Worm (Caenorhabditis elegans) whole organism, L4 larva: ENCODE measurements around the gene srab-7.
A peak's percentile ranks its signal among the peaks of the same experiment; 100 is the strongest.

Experiments
- F10B5.3 ChIP-seq: sonication (generic microtip); optimal IDR thresholded peaks from 2 replicates; lab custom pipeline; 2016; ENCODE audit warnings: mild to moderate bottlenecking, missing genetic modification characterization, missing compliant biosample characterization
- R02D3.7 ChIP-seq: fragments of 150-350 bp; sonication (generic microtip); optimal IDR thresholded peaks from 3 replicates; lab custom pipeline; 2014; ENCODE audit warnings: missing biosample characterization, missing genetic modification characterization
- T26A8.4 ChIP-seq: fragments of 200-800 bp; sonication (Bioruptor generic); IDR thresholded peaks from 2 replicates; pipeline ENCODE4 v1.3.6; 2022; ENCODE audit warnings: missing genetic modification characterization, missing compliant biosample characterization
- Y48G9A.11 ChIP-seq: fragments of 200-800 bp; sonication (Bioruptor generic); IDR thresholded peaks from 2 replicates; pipeline ENCODE4 v1.3.6; 2022; ENCODE audit warnings: missing genetic modification reagents, missing genetic modification characterization, missing compliant biosample characterization
- Y5F2A.4 ChIP-seq: fragments of 200-800 bp; sonication (Bioruptor generic); optimal IDR thresholded peaks from 2 replicates; lab custom pipeline; 2018; ENCODE audit warnings: mild to moderate bottlenecking, missing genetic modification characterization, missing compliant biosample characterization
- Y75B8A.6 ChIP-seq: fragments of 200-800 bp; sonication (Bioruptor generic); IDR thresholded peaks from 2 replicates; pipeline ENCODE4 v1.3.6; 2022; ENCODE audit warnings: missing genetic modification reagents, missing genetic modification characterization, missing compliant biosample characterization
- ZK337.2 ChIP-seq: fragments of 200-800 bp; sonication (Bioruptor generic); IDR thresholded peaks from 2 replicates; pipeline ENCODE4 v1.3.6; 2022; ENCODE audit warnings: missing genetic modification reagents, missing genetic modification characterization, missing compliant biosample characterization
- ZK546.5 ChIP-seq, 2 experiments: sonication (generic microtip); optimal IDR thresholded peaks; 2 replicates each; lab custom pipeline; 2017; ENCODE audit warnings: missing biosample characterization in 2 of 2, missing genetic modification characterization in 2 of 2
- aha-1 ChIP-seq: fragments of 150-350 bp; peaks from one replicate; lab custom pipeline; 2014; ENCODE audit warnings: missing biosample characterization, missing genetic modification characterization
- ceh-20 ChIP-seq: fragments of 200-800 bp; sonication (Bioruptor generic); IDR thresholded peaks from 2 replicates; pipeline ENCODE4 v1.3.6; 2022; ENCODE audit warnings: missing genetic modification reagents, missing genetic modification characterization, missing compliant biosample characterization
- ceh-44 ChIP-seq: fragments of 200-800 bp; sonication (Bioruptor generic); IDR thresholded peaks from 2 replicates; pipeline ENCODE4 v1.3.6; 2022; ENCODE audit warnings: missing genetic modification reagents, missing genetic modification characterization, missing compliant biosample characterization
- cey-2 ChIP-seq: sonication (generic microtip); optimal IDR thresholded peaks from 3 replicates; lab custom pipeline; 2017; ENCODE audit warnings: missing genetic modification characterization, mild to moderate bottlenecking, missing compliant biosample characterization, antibody characterized with exemption, borderline replicate concordance; ENCODE audit not compliant: insufficient read depth
- daf-8 ChIP-seq: fragments of 200-800 bp; sonication (Bioruptor generic); IDR thresholded peaks from 2 replicates; pipeline ENCODE4 v1.3.6; 2022; ENCODE audit warnings: missing genetic modification characterization, missing compliant biosample characterization
- dmd-6 ChIP-seq: fragments of 200-800 bp; sonication (Bioruptor generic); IDR thresholded peaks from 2 replicates; pipeline ENCODE4 v1.3.6; 2022; ENCODE audit warnings: missing genetic modification reagents, missing genetic modification characterization, missing compliant biosample characterization
- dmd-9 ChIP-seq: fragments of 200-800 bp; sonication (Bioruptor generic); IDR thresholded peaks from 2 replicates; pipeline ENCODE4 v1.3.6; 2022; ENCODE audit warnings: missing genetic modification reagents, missing genetic modification characterization, missing compliant biosample characterization
- duxl-1 ChIP-seq: sonication (generic microtip); optimal IDR thresholded peaks from 2 replicates; lab custom pipeline; 2016; ENCODE audit warnings: mild to moderate bottlenecking, missing genetic modification characterization, moderate library complexity, missing compliant biosample characterization; ENCODE audit not compliant: poor library complexity
- egl-43 ChIP-seq: fragments of 200-800 bp; sonication (Bioruptor generic); IDR thresholded peaks from 2 replicates; pipeline ENCODE4 v1.3.6; 2022; ENCODE audit warnings: missing genetic modification reagents, missing genetic modification characterization, missing compliant biosample characterization
- fos-1 ChIP-seq: fragments of 150-350 bp; optimal IDR thresholded peaks from 2 replicates; lab custom pipeline; 2014; ENCODE audit warnings: missing biosample characterization, missing genetic modification characterization
- gei-8 ChIP-seq: fragments of 200-800 bp; sonication (Bioruptor generic); optimal IDR thresholded peaks from 2 replicates; lab custom pipeline; 2018; ENCODE audit warnings: mild to moderate bottlenecking, missing genetic modification characterization, missing compliant biosample characterization
- hmg-1.1 ChIP-seq: fragments of 200-800 bp; sonication (Bioruptor generic); IDR thresholded peaks from 2 replicates; pipeline ENCODE4 v1.3.6; 2022; ENCODE audit warnings: missing genetic modification reagents, missing genetic modification characterization, missing compliant biosample characterization
- jun-1 ChIP-seq: fragments of 150-350 bp; optimal IDR thresholded peaks from 2 replicates; lab custom pipeline; 2014; ENCODE audit warnings: missing biosample characterization, missing genetic modification reagents, missing genetic modification characterization
- lin-1 ChIP-seq: fragments of 200-800 bp; sonication (Bioruptor generic); IDR thresholded peaks from 2 replicates; pipeline ENCODE4 v1.3.6; 2022; ENCODE audit warnings: missing genetic modification reagents, missing genetic modification characterization, missing compliant biosample characterization
- lin-38 ChIP-seq: fragments of 200-800 bp; sonication (Bioruptor generic); IDR thresholded peaks from 2 replicates; pipeline ENCODE4 v1.3.6; 2022; ENCODE audit warnings: missing genetic modification reagents, missing genetic modification characterization, missing compliant biosample characterization
- lin-39 ChIP-seq: fragments of 150-350 bp; optimal IDR thresholded peaks from 2 replicates; lab custom pipeline; 2014; ENCODE audit warnings: missing biosample characterization, missing genetic modification reagents, missing genetic modification characterization
- mes-2 ChIP-seq: sonication (generic microtip); optimal IDR thresholded peaks from 2 replicates; lab custom pipeline; 2016; ENCODE audit warnings: missing genotype, mild to moderate bottlenecking, missing genetic modification characterization, missing compliant biosample characterization; ENCODE audit not compliant: poor library complexity, severe bottlenecking
- nhr-102 ChIP-seq: sonication (generic microtip); optimal IDR thresholded peaks from 2 replicates; lab custom pipeline; 2016; ENCODE audit warnings: mild to moderate bottlenecking, missing genetic modification characterization, moderate library complexity, missing compliant biosample characterization
- nhr-111 ChIP-seq: fragments of 200-800 bp; sonication (Bioruptor generic); optimal IDR thresholded peaks from 2 replicates; lab custom pipeline; 2018; ENCODE audit warnings: mild to moderate bottlenecking, missing genetic modification characterization, missing compliant biosample characterization
- nhr-237 ChIP-seq: sonication (generic microtip); optimal IDR thresholded peaks from 2 replicates; lab custom pipeline; 2017; ENCODE audit warnings: missing biosample characterization, missing genetic modification characterization
- nhr-28 ChIP-seq: fragments of 150-350 bp; optimal IDR thresholded peaks from 2 replicates; lab custom pipeline; 2014; ENCODE audit warnings: missing biosample characterization, missing genetic modification characterization
- nhr-41 ChIP-seq: fragments of 200-800 bp; sonication (Bioruptor generic); IDR thresholded peaks from 2 replicates; pipeline ENCODE4 v1.3.6; 2022; ENCODE audit warnings: missing genetic modification reagents, missing genetic modification characterization, missing compliant biosample characterization
- nhr-48 ChIP-seq: sonication (generic microtip); optimal IDR thresholded peaks from 2 replicates; lab custom pipeline; 2016; ENCODE audit warnings: mild to moderate bottlenecking, missing genetic modification characterization, missing compliant biosample characterization
- nhr-76 ChIP-seq: fragments of 150-350 bp; optimal IDR thresholded peaks from 2 replicates; lab custom pipeline; 2014; ENCODE audit warnings: missing biosample characterization, missing genetic modification characterization
- nhr-77 ChIP-seq: fragments of 150-350 bp; optimal IDR thresholded peaks from 2 replicates; lab custom pipeline; 2014; ENCODE audit warnings: missing biosample characterization, missing genetic modification characterization
- pqm-1 ChIP-seq: sonication (generic microtip); optimal IDR thresholded peaks from 2 replicates; lab custom pipeline; 2017; ENCODE audit warnings: missing biosample characterization, missing genetic modification characterization
- rbr-2 ChIP-seq: sonication (generic microtip); optimal IDR thresholded peaks from 2 replicates; lab custom pipeline; 2016; ENCODE audit warnings: missing genotype, missing genetic modification characterization, missing compliant biosample characterization
- saeg-2 ChIP-seq: fragments of 200-800 bp; sonication (Bioruptor generic); IDR thresholded peaks from 2 replicates; pipeline ENCODE4 v1.3.6; 2022; ENCODE audit warnings: missing genetic modification reagents, missing genetic modification characterization, missing compliant biosample characterization
- set-16 ChIP-seq: fragments of 200-800 bp; sonication (Bioruptor generic); IDR thresholded peaks from 2 replicates; pipeline ENCODE4 v1.3.6; 2022; ENCODE audit warnings: missing genetic modification reagents, missing genetic modification characterization, missing compliant biosample characterization
- skn-1 ChIP-seq: fragments of 150-350 bp; optimal IDR thresholded peaks from 2 replicates; lab custom pipeline; 2014; ENCODE audit warnings: missing biosample characterization, missing genetic modification characterization
- snpc-1.2 ChIP-seq: fragments of 200-800 bp; sonication (Bioruptor generic); IDR thresholded peaks from 2 replicates; pipeline ENCODE4 v1.3.6; 2022; ENCODE audit warnings: missing genetic modification reagents, missing genetic modification characterization, missing compliant biosample characterization
- snpc-4 ChIP-seq: fragments of 150-350 bp; optimal IDR thresholded peaks from 2 replicates; lab custom pipeline; 2014; ENCODE audit warnings: missing biosample characterization, missing genetic modification characterization
- unc-39 ChIP-seq: sonication (generic microtip); optimal IDR thresholded peaks from 2 replicates; lab custom pipeline; 2017; ENCODE audit warnings: missing biosample characterization, missing genetic modification characterization
- ztf-7 ChIP-seq: fragments of 150-350 bp; optimal IDR thresholded peaks from 2 replicates; lab custom pipeline; 2014; ENCODE audit warnings: missing biosample characterization, missing genetic modification characterization

The srab-7 gene

DNA sequence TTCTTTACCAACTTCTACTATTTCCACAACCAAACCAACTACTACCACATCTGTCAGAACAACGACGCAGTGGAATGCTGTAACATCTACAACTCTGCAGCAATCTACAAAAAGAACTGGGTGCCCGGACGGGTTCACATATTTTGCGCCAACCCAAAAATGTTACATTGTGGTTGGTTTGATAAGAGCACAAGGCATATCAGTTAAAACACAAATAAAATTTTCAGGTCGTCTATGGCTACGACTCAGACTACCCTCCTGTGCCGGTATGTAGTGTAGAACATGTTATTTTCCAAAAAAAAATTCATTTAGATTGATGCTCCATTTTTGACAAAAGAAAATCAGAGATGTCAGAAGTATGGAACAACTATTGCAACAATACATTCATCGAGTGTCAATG lies 35.8 kb downstream of the srab-7 start:
- no peak for TF ChIP-seq saeg-2 (GFP tag; lab: Robert Waterston, UW)
- TF ChIP-seq nhr-28 = peak; percentile 87
- peak; percentile 51 for TF ChIP-seq pqm-1 (tag; lab: Kevin White, UChicago)
- peak; percentile 49; the same call in 1 of the 2 replicates for TF ChIP-seq dmd-6 (GFP tag; lab: Robert Waterston, UW)

DNA sequence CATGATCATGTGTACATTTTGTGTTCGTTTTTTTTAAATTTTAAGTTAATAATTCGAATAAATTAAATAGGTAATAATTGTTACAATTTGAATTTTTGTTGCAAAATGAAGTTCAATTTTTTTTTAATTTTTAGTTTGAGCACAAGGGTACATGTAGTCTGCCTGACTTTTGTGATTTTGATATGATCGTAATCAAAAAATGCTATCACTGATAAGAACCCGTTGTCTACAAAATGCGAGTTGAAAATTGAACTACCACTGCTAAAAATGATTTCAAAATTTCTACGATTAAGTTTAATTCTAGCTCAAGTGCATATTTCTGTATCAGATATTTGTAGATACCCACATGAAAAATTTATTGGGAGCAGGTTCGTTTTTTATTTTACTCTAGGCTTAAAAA lies 36.8 kb downstream of the srab-7 start, which contains the start of gene clec-210:
clec-210 (plus strand) TSS at position 211 of the 400 bp plus-strand sequence.
- TF ChIP-seq duxl-1 (tag; lab: Kevin White, UChicago) (no peak), Y75B8A.6 (GFP tag; lab: Robert Waterston, UW) (no peak), nhr-28 (peak; percentile 92), lin-1 (GFP tag; lab: Robert Waterston, UW) (no peak), nhr-48 (tag; lab: Kevin White, UChicago) (no peak), fos-1 (tag; lab: Kevin White, UChicago) (no peak), nhr-111 (GFP tag; lab: Kevin White, UChicago) (no peak), Y5F2A.4 (GFP tag; lab: Kevin White, UChicago) (no peak), cey-2 (tag; lab: Kevin White, UChicago) (no peak), snpc-4 (tag; lab: Kevin White, UChicago) (no peak), dmd-6 (GFP tag; lab: Robert Waterston, UW) (peak; percentile 50), ztf-7 (tag; lab: Kevin White, UChicago) (no peak), aha-1 (no peak), mes-2 (no peak), pqm-1 (tag; lab: Kevin White, UChicago) (peak; percentile 52), rbr-2 (tag; lab: Kevin White, UChicago) (no peak), nhr-237 (tag; lab: Kevin White, UChicago) (no peak), Y48G9A.11 (GFP tag; lab: Robert Waterston, UW) (no peak)

DNA sequence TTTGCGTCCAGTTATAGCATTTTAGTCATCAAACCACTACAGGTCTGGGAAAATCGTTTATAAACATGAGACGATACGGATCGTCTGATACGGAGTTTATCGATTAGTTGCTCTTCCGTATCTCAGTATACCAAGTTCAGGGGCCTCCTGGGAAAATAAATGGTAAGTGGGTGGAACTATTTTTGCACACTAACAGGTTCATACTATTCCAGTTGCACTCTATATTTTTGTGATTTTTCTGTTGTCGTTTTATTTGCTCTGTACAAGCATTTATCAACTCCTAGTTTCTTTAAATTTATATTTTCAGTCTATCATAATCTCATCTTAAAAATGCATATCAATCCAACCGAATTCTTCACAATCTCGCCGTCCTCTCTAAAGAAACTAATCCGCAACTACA lies 40.0 kb downstream of the srab-7 start, which contains the start of gene Y73C8C.3:
Y73C8C.3 (plus strand) TSS at position 301 of the 400 bp plus-strand sequence.
- TF ChIP-seq T26A8.4 (GFP tag; lab: Robert Waterston, UW) (no peak), egl-43 (GFP tag; lab: Robert Waterston, UW) (no peak), gei-8 (no peak), unc-39 (tag; lab: Kevin White, UChicago) (no peak), R02D3.7 (tag; lab: Kevin White, UChicago) (no peak), nhr-111 (GFP tag; lab: Kevin White, UChicago) (no peak), dmd-9 (GFP tag; lab: Robert Waterston, UW) (no peak), nhr-41 (GFP tag; lab: Robert Waterston, UW) (no peak)

DNA sequence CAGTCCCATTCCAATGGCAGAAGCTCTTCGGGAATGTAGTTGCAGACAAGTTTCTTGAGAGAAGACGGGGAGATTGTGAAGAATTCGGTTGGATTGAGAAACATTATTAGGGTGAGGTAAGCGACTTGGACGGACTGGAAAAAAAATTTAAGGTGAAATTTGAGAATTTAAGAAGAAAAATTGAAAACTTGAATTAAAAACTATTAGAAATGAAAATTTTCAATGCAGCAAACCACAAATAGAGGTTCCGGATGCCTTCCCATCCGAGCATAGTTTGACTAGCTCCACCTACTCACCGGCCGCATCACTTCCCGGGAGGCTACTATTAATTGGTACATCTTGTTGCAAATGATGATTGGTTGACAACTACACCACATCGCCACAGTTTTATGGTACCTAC lies 41.2 kb downstream of the srab-7 start, which contains the start of gene Y73C8C.8:
Y73C8C.8 (minus strand) TSS at position 101 of the 400 bp plus-strand sequence.
- no peak for TF ChIP-seq lin-39
- no peak for TF ChIP-seq ZK546.5 (tag; optimal IDR thresholded peaks at IDR 0.05; lab: Kevin White, UChicago)
- TF ChIP-seq skn-1 = no peak
- TF ChIP-seq lin-38 (GFP tag; lab: Robert Waterston, UW) = no peak
- no peak for TF ChIP-seq snpc-1.2 (GFP tag; lab: Robert Waterston, UW)
- no peak for TF ChIP-seq F10B5.3
- no peak for TF ChIP-seq set-16 (GFP tag; lab: Robert Waterston, UW)
- TF ChIP-seq ZK337.2 (GFP tag; lab: Robert Waterston, UW) = no peak
- TF ChIP-seq nhr-102 (tag; lab: Kevin White, UChicago) = no peak
- no peak for TF ChIP-seq hmg-1.1 (GFP tag; lab: Robert Waterston, UW)
- no peak for TF ChIP-seq cey-2 (tag; lab: Kevin White, UChicago)
- TF ChIP-seq jun-1 (tag; lab: Kevin White, UChicago) = no peak
- TF ChIP-seq ceh-20 (GFP tag; lab: Robert Waterston, UW) = no peak
- TF ChIP-seq T26A8.4 (GFP tag; lab: Robert Waterston, UW) = no peak
- TF ChIP-seq daf-8 (GFP tag; lab: Robert Waterston, UW) = no peak
- no peak for TF ChIP-seq nhr-77 (tag; lab: Kevin White, UChicago)
- no peak for TF ChIP-seq ceh-44
- no peak for TF ChIP-seq pqm-1 (tag; lab: Kevin White, UChicago)
- TF ChIP-seq nhr-76 = no peak
